Fruit fly (Drosophila melanogaster) whole organism, embryonic: ENCODE results near the gene Sr-CIII.

ENCODE experiments used
- Bdp1 ChIP-seq: fragments of 200-800 bp; sonication (Bioruptor generic); optimal IDR thresholded peaks from 3 replicates; lab custom pipeline; 2016; ENCODE audit warnings: missing biosample characterization, missing genetic modification characterization
- CG10209 ChIP-seq: fragments of 200-800 bp; sonication (Bioruptor generic); optimal IDR thresholded peaks from 3 replicates; lab custom pipeline; 2017; ENCODE audit warnings: missing biosample characterization, mild to moderate bottlenecking, missing genetic modification characterization, missing genetic modification reagents
- CG10267 ChIP-seq: fragments of 200-800 bp; sonication (Bioruptor generic); optimal IDR thresholded peaks from 2 replicates; lab custom pipeline; 2018; ENCODE audit warnings: missing biosample characterization, mild to moderate bottlenecking, missing genetic modification characterization, moderate library complexity
- CG10274 ChIP-seq: fragments of 200-800 bp; sonication (Bioruptor generic); optimal IDR thresholded peaks from 3 replicates; lab custom pipeline; 2017; ENCODE audit warnings: missing biosample characterization, mild to moderate bottlenecking, missing genetic modification characterization
- CG11560 ChIP-seq: fragments of 200-800 bp; sonication (Bioruptor generic); IDR thresholded peaks from 3 replicates; pipeline ENCODE4 v1.3.6; 2022; ENCODE audit warnings: missing biosample characterization, missing genetic modification characterization
- CG11696 ChIP-seq: fragments of 200-800 bp; sonication (Bioruptor generic); IDR thresholded peaks from 2 replicates; pipeline ENCODE4 v1.3.6; 2022; ENCODE audit warnings: missing biosample characterization, missing genetic modification characterization
- CG12071 ChIP-seq: fragments of 200-800 bp; sonication (Bioruptor generic); optimal IDR thresholded peaks from 3 replicates; lab custom pipeline; 2018; ENCODE audit warnings: missing biosample characterization, mild to moderate bottlenecking, missing genetic modification characterization
- CG12769 ChIP-seq: fragments of 200-800 bp; sonication (Bioruptor generic); optimal IDR thresholded peaks from 2 replicates; lab custom pipeline; 2019; ENCODE audit warnings: missing biosample characterization, mild to moderate bottlenecking, missing genetic modification characterization, moderate library complexity
- CG12942 ChIP-seq: fragments of 200-800 bp; sonication (Bioruptor generic); optimal IDR thresholded peaks from 3 replicates; lab custom pipeline; 2016; ENCODE audit warnings: missing biosample characterization, missing genetic modification characterization
- CG17186 ChIP-seq: fragments of 200-800 bp; sonication (Bioruptor generic); optimal IDR thresholded peaks from 3 replicates; lab custom pipeline; 2017; ENCODE audit warnings: missing biosample characterization, missing genetic modification reagents, missing genetic modification characterization
- CG17829 ChIP-seq: fragments of 200-800 bp; optimal IDR thresholded peaks from 2 replicates; lab custom pipeline; 2019; ENCODE audit warnings: missing biosample characterization, mild to moderate bottlenecking, missing genetic modification characterization, moderate library complexity
- CG30431 ChIP-seq: fragments of 200-800 bp; sonication (Bioruptor generic); optimal IDR thresholded peaks from 2 replicates; lab custom pipeline; 2017; ENCODE audit warnings: missing biosample characterization, missing genetic modification characterization
- CG3163 ChIP-seq: fragments of 200-800 bp; sonication (Bioruptor generic); optimal IDR thresholded peaks from 3 replicates; lab custom pipeline; 2016; ENCODE audit warnings: missing biosample characterization, missing genetic modification characterization
- CG4424 ChIP-seq: fragments of 200-800 bp; sonication (Bioruptor generic); optimal IDR thresholded peaks from 3 replicates; lab custom pipeline; 2016; ENCODE audit warnings: missing biosample characterization, missing genetic modification characterization
- CG4707 ChIP-seq: fragments of 200-800 bp; sonication (Bioruptor generic); optimal IDR thresholded peaks from 2 replicates; lab custom pipeline; 2018; ENCODE audit warnings: missing biosample characterization, mild to moderate bottlenecking, missing genetic modification characterization, moderate library complexity
- CG5180 ChIP-seq: fragments of 200-800 bp; sonication (Bioruptor generic); optimal IDR thresholded peaks from 3 replicates; lab custom pipeline; 2017; ENCODE audit warnings: missing biosample characterization, missing genetic modification characterization, mild to moderate bottlenecking, moderate library complexity, missing genetic modification reagents
- CG6272 ChIP-seq: fragments of 200-800 bp; sonication (Bioruptor generic); IDR thresholded peaks from 2 replicates; pipeline ENCODE4 v1.3.6; 2022; ENCODE audit warnings: missing biosample characterization, missing genetic modification characterization
- CG7372 ChIP-seq: fragments of 200-800 bp; sonication (Bioruptor generic); IDR thresholded peaks from 2 replicates; pipeline ENCODE4 v1.3.6; 2022; ENCODE audit warnings: missing biosample characterization, missing genetic modification characterization
- Camta ChIP-seq: fragments of 200-800 bp; sonication (Bioruptor generic); optimal IDR thresholded peaks from 2 replicates; lab custom pipeline; 2016; ENCODE audit warnings: missing biosample characterization, missing genetic modification characterization
- Dek ChIP-seq: fragments of 200-800 bp; sonication (Bioruptor generic); optimal IDR thresholded peaks from 3 replicates; lab custom pipeline; 2019; ENCODE audit warnings: missing biosample characterization, mild to moderate bottlenecking, missing genetic modification characterization, moderate library complexity
- Eip74EF ChIP-seq, 2 experiments: fragments of 200-800 bp in 1 of 2; fragments of >200 bp in 1 of 2; sonication (Bioruptor generic) in 1 of 2; optimal IDR thresholded peaks; 2 replicates each; lab custom pipeline; 2017 to 2019; ENCODE audit warnings: missing biosample characterization in 2 of 2, missing genetic modification characterization in 2 of 2, mild to moderate bottlenecking in 1 of 2, moderate library complexity in 1 of 2
- Ets65A ChIP-seq: fragments of 200-800 bp; sonication (Bioruptor generic); peaks from one replicate; lab custom pipeline; 2016; ENCODE audit warnings: missing biosample characterization, missing genetic modification characterization
- HLH3B ChIP-seq: fragments of 200-800 bp; sonication (Bioruptor generic); IDR thresholded peaks from 2 replicates; pipeline ENCODE4 v1.3.6; 2022; ENCODE audit warnings: missing biosample characterization, missing genetic modification characterization
- Jarid2 ChIP-seq: fragments of 200-800 bp; sonication (Bioruptor generic); optimal IDR thresholded peaks from 3 replicates; lab custom pipeline; 2017; ENCODE audit warnings: mild to moderate bottlenecking, missing biosample characterization, missing genetic modification reagents, missing genetic modification characterization
- MBD-R2 ChIP-seq: fragments of 200-800 bp; sonication (Bioruptor generic); IDR thresholded peaks from 2 replicates; pipeline ENCODE4 v1.3.6; 2022; ENCODE audit warnings: missing biosample characterization, missing genetic modification characterization
- MTF-1 ChIP-seq: fragments of 200-800 bp; sonication (Bioruptor generic); optimal IDR thresholded peaks from 2 replicates; lab custom pipeline; 2018; ENCODE audit warnings: missing biosample characterization, mild to moderate bottlenecking, missing genetic modification characterization, borderline replicate concordance
- NC2α ChIP-seq: fragments of 200-800 bp; sonication (Bioruptor generic); optimal IDR thresholded peaks from 2 replicates; lab custom pipeline; 2016; ENCODE audit warnings: missing biosample characterization, missing genetic modification characterization
- NC2β ChIP-seq: fragments of 200-800 bp; sonication (Bioruptor generic); optimal IDR thresholded peaks from 2 replicates; lab custom pipeline; 2016; ENCODE audit warnings: missing biosample characterization, missing genetic modification characterization
- Scr ChIP-seq: fragments of 200-800 bp; sonication (Bioruptor generic); IDR thresholded peaks from 2 replicates; pipeline ENCODE4 v1.3.6; 2022; ENCODE audit warnings: missing biosample characterization, missing genetic modification characterization; ENCODE audit not compliant: partially characterized antibody
- Sry-δ ChIP-seq: fragments of 200-800 bp; sonication (Bioruptor generic); optimal IDR thresholded peaks from 2 replicates; lab custom pipeline; 2016; ENCODE audit warnings: missing biosample characterization, missing genetic modification characterization
- Xbp1 ChIP-seq: fragments of 200-800 bp; sonication (Bioruptor generic); optimal IDR thresholded peaks from 3 replicates; lab custom pipeline; 2016; ENCODE audit warnings: missing biosample characterization, mild to moderate bottlenecking, missing genetic modification characterization
- YL-1 ChIP-seq: fragments of 200-800 bp; sonication (Bioruptor generic); optimal IDR thresholded peaks from 3 replicates; lab custom pipeline; 2017; ENCODE audit warnings: missing biosample characterization, mild to moderate bottlenecking, missing genetic modification characterization
- bbx ChIP-seq: fragments of 200-800 bp; sonication (Bioruptor generic); IDR thresholded peaks from 2 replicates; pipeline ENCODE4 v1.3.6; 2022; ENCODE audit warnings: missing biosample characterization, missing genetic modification characterization; ENCODE audit not compliant: partially characterized antibody
- bcd ChIP-seq: fragments of 200-800 bp; sonication (Bioruptor generic); optimal IDR thresholded peaks from 2 replicates; lab custom pipeline; 2017; ENCODE audit warnings: missing biosample characterization, mild to moderate bottlenecking, missing genetic modification characterization
- bowl ChIP-seq: fragments of 200-800 bp; sonication (Bioruptor generic); IDR thresholded peaks from 2 replicates; pipeline ENCODE4 v1.3.6; 2022; ENCODE audit warnings: missing biosample characterization, missing genetic modification characterization
- croc ChIP-seq: fragments of 200-800 bp; sonication (Bioruptor generic); conservative IDR thresholded peaks from 3 replicates; pipeline ENCODE4 v1.3.6; 2022; ENCODE audit warnings: missing biosample characterization, missing genetic modification characterization
- danr ChIP-seq: fragments of 200-800 bp; sonication (Bioruptor generic); IDR thresholded peaks from 2 replicates; pipeline ENCODE4 v1.3.6; 2022; ENCODE audit warnings: missing biosample characterization, missing genetic modification characterization
- en ChIP-seq: fragments of 200-800 bp; sonication (Bioruptor generic); optimal IDR thresholded peaks from 2 replicates; lab custom pipeline; 2016; ENCODE audit warnings: missing biosample characterization, missing genetic modification characterization
- ewg ChIP-seq: fragments of 200-800 bp; sonication (Bioruptor generic); optimal IDR thresholded peaks from 3 replicates; lab custom pipeline; 2017; ENCODE audit warnings: mild to moderate bottlenecking, missing biosample characterization, missing genetic modification reagents, missing genetic modification characterization
- gfzf ChIP-seq: fragments of 200-800 bp; sonication (Bioruptor generic); optimal IDR thresholded peaks from 2 replicates; lab custom pipeline; 2016; ENCODE audit warnings: missing biosample characterization, mild to moderate bottlenecking, missing genetic modification characterization, moderate library complexity
- gsb ChIP-seq: fragments of 200-800 bp; sonication (Bioruptor generic); IDR thresholded peaks from 2 replicates; pipeline ENCODE4 v1.3.6; 2022; ENCODE audit warnings: missing biosample characterization, missing genetic modification characterization
- hth ChIP-seq: fragments of >200 bp; optimal IDR thresholded peaks from 2 replicates; lab custom pipeline; 2017; ENCODE audit warnings: inconsistent platforms
- nom ChIP-seq: fragments of 200-800 bp; sonication (Bioruptor generic); optimal IDR thresholded peaks from 2 replicates; lab custom pipeline; 2017; ENCODE audit warnings: missing biosample characterization, missing genetic modification characterization, mild to moderate bottlenecking, moderate library complexity, missing genetic modification reagents
- onecut ChIP-seq: fragments of 200-800 bp; sonication (Bioruptor generic); IDR thresholded peaks from 2 replicates; pipeline ENCODE4 v1.3.6; 2022; ENCODE audit warnings: missing biosample characterization, missing genetic modification characterization
- pros ChIP-seq: fragments of 200-800 bp; sonication (Bioruptor generic); optimal IDR thresholded peaks from 3 replicates; lab custom pipeline; 2019; ENCODE audit warnings: missing biosample characterization, mild to moderate bottlenecking, missing genetic modification characterization, moderate library complexity
- slbo ChIP-seq: fragments of 200-800 bp; sonication (Bioruptor generic); IDR thresholded peaks from 2 replicates; pipeline ENCODE4 v1.3.6; 2022; ENCODE audit warnings: missing biosample characterization, missing genetic modification characterization
- tio ChIP-seq: fragments of 200-800 bp; sonication (Bioruptor generic); optimal IDR thresholded peaks from 2 replicates; lab custom pipeline; 2017; ENCODE audit warnings: missing biosample characterization, missing genetic modification characterization, inconsistent platforms
- toy ChIP-seq: fragments of 200-800 bp; sonication (Bioruptor generic); IDR thresholded peaks from 2 replicates; pipeline ENCODE4 v1.3.6; 2022; ENCODE audit warnings: missing biosample characterization, missing genetic modification characterization
- ttk ChIP-seq: fragments of 200-800 bp; sonication (Bioruptor generic); IDR thresholded peaks from 2 replicates; pipeline ENCODE4 v2.1.2; 2022; ENCODE audit warnings: missing biosample characterization, missing genetic modification characterization

The Sr-CIII gene

DNA sequence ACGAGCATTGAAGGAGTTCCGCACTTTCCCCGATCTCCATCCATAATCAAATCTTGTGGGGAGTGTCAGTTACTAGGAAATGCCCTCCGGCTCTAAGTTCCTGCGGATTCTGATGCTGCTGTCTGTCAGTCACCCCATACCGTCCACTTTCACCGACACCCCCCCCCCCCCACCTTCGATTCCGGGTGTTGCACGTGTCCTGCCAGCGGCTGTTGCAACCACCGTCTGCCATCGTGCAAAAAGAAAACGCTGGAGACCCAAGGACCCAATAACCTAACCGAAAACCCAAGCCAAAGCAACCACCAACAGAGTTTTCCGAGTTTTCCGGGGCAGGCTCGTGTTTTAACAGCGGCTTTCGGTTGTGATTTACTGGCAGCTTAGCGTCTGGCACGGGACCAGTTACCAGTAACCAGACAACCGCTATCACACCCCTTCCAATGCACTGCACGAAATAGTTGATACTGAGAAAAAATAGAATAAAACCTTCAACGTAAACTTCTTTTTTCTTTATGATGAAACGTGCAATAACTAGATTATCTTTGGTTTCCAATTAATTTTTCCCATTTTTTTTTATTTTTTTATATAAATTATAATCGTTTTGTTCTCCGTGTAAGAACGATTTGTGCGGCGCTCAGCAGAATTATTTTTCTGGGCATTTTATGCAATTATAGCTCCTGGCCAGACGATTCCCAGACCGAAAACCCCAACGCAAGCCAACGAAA lies 4.6 kb downstream of the Sr-CIII start (continued):
- peak; percentile 62 for TF ChIP-seq bcd (GFP tag; lab: Kevin White, UChicago)
- peak; percentile 40 for TF ChIP-seq ewg (GFP tag; lab: Kevin White, UChicago)
- TF ChIP-seq NC2β (GFP tag; lab: Kevin White, UChicago): no peak
- TF ChIP-seq Dek (tag; lab: Kevin White, UChicago): peak; percentile 21
- no peak for TF ChIP-seq CG17186 (GFP tag; lab: Kevin White, UChicago)
- TF ChIP-seq NC2α (GFP tag; lab: Kevin White, UChicago): no peak
- peak; percentile 55 for TF ChIP-seq Xbp1 (GFP tag; lab: Kevin White, UChicago)
- peak; percentile 11 for TF ChIP-seq Jarid2 (GFP tag; lab: Kevin White, UChicago)
- no peak for TF ChIP-seq danr (GFP tag; lab: Robert Waterston, UW)
- no peak for TF ChIP-seq CG11696 (GFP tag; lab: Robert Waterston, UW)
- peak; percentile 33 for TF ChIP-seq CG12942
- TF ChIP-seq croc (GFP tag; lab: Robert Waterston, UW): peak; percentile 73
- peak; percentile 40; the same call in 1 of the 2 replicates for TF ChIP-seq HLH3B (GFP tag; lab: Robert Waterston, UW)
- no peak for TF ChIP-seq Sry-δ (GFP tag; lab: Kevin White, UChicago)
- peak; percentile 27 for TF ChIP-seq MTF-1 (GFP tag; lab: Kevin White, UChicago)
- peak; percentile 79 for TF ChIP-seq CG10267
- no peak for TF ChIP-seq Bdp1 (GFP tag; lab: Kevin White, UChicago)
- no peak for TF ChIP-seq gsb
- peak; percentile 39 for TF ChIP-seq CG30431 (GFP tag; lab: Kevin White, UChicago)
- peak; percentile 68 for TF ChIP-seq CG4424 (GFP tag; lab: Kevin White, UChicago)
- TF ChIP-seq YL-1: no peak
- TF ChIP-seq ttk (GFP tag; lab: Robert Waterston, UW): peak; percentile 40; the same call in 1 of the 2 replicates
- TF ChIP-seq slbo (GFP tag; lab: Robert Waterston, UW): peak; percentile 34; the same call in 1 of the 2 replicates
- peak in 1 of 2 experiments; percentile 54 for TF ChIP-seq Eip74EF (GFP tag; optimal IDR thresholded peaks at IDR 0.05; lab: Kevin White, UChicago)
- TF ChIP-seq CG6272 (GFP tag; lab: Robert Waterston, UW): peak; percentile 34; the same call in 1 of the 2 replicates
- peak; percentile 57 for TF ChIP-seq CG10209 (GFP tag; lab: Kevin White, UChicago)
- no peak for TF ChIP-seq bowl (GFP tag; lab: Robert Waterston, UW)
- TF ChIP-seq CG10274 (GFP tag; lab: Kevin White, UChicago): no peak
- TF ChIP-seq MBD-R2 (GFP tag; lab: Robert Waterston, UW): no peak
- no peak for TF ChIP-seq Scr (GFP tag; lab: Robert Waterston, UW)
- TF ChIP-seq tio (GFP tag; lab: Kevin White, UChicago): peak; percentile 35
- no peak for TF ChIP-seq bbx (GFP tag; lab: Robert Waterston, UW)
- TF ChIP-seq CG12769 (tag; lab: Kevin White, UChicago): no peak
- no peak for TF ChIP-seq gfzf (GFP tag; lab: Kevin White, UChicago)
- peak; percentile 61 for TF ChIP-seq onecut (GFP tag; lab: Robert Waterston, UW)
- no peak for TF ChIP-seq toy
- no peak for TF ChIP-seq CG7372 (GFP tag; lab: Robert Waterston, UW)
- TF ChIP-seq hth (lab: Kevin White, UChicago): no peak
- TF ChIP-seq CG12071 (GFP tag; lab: Kevin White, UChicago): no peak
- TF ChIP-seq CG5180 (GFP tag; lab: Kevin White, UChicago): peak; percentile 17
- TF ChIP-seq nom (GFP tag; lab: Kevin White, UChicago): no peak
- TF ChIP-seq en (GFP tag; lab: Kevin White, UChicago): no peak
- no peak for TF ChIP-seq CG11560 (tag; lab: Robert Waterston, UW)
- peak; percentile 64 for TF ChIP-seq pros (GFP tag; lab: Kevin White, UChicago)
- TF ChIP-seq CG3163: no peak
- peak; percentile 76 for TF ChIP-seq CG17829 (tag; lab: Kevin White, UChicago)
- peak; percentile 6 for TF ChIP-seq CG4707
- no peak for TF ChIP-seq Camta (GFP tag; lab: Kevin White, UChicago)
- TF ChIP-seq Ets65A (GFP tag; lab: Kevin White, UChicago): peak; percentile 66
